Worm (Caenorhabditis elegans): ENCODE results near the gene fbxa-199.

fbxa-199 gene

DNA sequence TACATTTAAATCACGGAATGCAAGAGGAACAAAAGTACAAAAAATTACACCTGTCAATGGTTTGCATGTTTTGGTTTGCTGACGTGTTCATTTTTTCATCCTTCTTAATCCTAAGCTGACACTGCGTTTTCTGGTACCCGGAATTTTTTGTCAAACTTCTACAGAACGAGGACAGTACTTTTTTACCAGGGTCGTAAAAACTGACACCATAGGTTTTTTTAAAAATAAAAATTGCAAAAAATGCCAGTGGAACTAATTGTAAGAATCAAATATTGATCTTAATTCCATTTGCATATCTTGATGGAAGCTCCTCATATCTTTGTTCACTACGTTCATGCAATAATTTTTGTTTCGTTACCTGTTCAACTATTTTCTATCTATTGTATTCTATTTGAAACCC lies 6.2 kb upstream of the fbxa-199 start, which contains the start of gene srh-258:
srh-258 (plus strand) TSS at position 301 of the 400 bp plus-strand sequence.
- no peak for TF ChIP-seq cebp-1 (GFP tag; IDR thresholded peaks at IDR 0.05)
- TF ChIP-seq cebp-1 (tag; optimal IDR thresholded peaks at IDR 0.05), result no peak
- no peak for TF ChIP-seq F10E7.11 (tag; optimal IDR thresholded peaks at IDR 0.05)
- TF ChIP-seq fkh-3 (tag; optimal IDR thresholded peaks at IDR 0.05), result no peak
- TF ChIP-seq egl-18 (GFP tag; IDR thresholded peaks at IDR 0.05), result no peak
- TF ChIP-seq tbp1 (GFP tag; optimal IDR thresholded peaks at IDR 0.05), result no peak
- no peak for TF ChIP-seq F23B12.7 (tag; optimal IDR thresholded peaks at IDR 0.05; ENCODE audit: insufficient read depth)
- TF ChIP-seq him-1 (tag; optimal IDR thresholded peaks at IDR 0.05), result no peak
- no peak for TF ChIP-seq ztf-22 (GFP tag; optimal IDR thresholded peaks at IDR 0.05)
- TF ChIP-seq ztf-25 (GFP tag; IDR thresholded peaks at IDR 0.05), result no peak
- TF ChIP-seq B0336.3 (GFP tag; IDR thresholded peaks at IDR 0.05), result no peak

DNA sequence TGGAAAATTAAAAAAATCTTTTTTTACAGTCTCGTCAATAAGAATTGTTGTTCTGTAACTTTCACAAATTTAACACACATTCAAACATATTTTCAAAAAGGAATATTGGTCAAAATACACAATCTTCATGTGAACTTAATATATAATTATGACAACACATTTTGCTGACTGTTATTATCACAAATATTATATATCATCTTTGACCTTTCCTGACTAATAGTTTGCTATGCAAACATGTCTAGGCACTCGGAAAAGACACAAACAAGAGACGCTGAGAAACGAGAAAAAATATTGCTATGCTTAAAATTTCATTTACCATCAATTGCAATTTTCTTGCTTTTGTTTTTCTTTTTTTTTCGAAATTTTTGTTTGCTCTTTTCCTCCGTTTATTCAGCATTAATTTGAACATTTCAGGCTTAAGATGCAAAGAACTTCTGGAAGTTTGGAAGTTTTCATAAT lies 3.3 kb upstream of the fbxa-199 start, which contains the start of gene fbxa-135:
fbxa-135 (plus strand) TSS at position 409 of the 459 bp plus-strand sequence.
- TF ChIP-seq F23B12.7 (tag; optimal IDR thresholded peaks at IDR 0.05; ENCODE audit: insufficient read depth), result no peak
- no peak for TF ChIP-seq let-526 (GFP tag; IDR thresholded peaks at IDR 0.05)
- TF ChIP-seq B0019.2 (GFP tag; conservative IDR thresholded peaks at IDR 0.05), result no peak
- TF ChIP-seq K11D2.4 (GFP tag; IDR thresholded peaks at IDR 0.05), result no peak
- TF ChIP-seq akir-1 (GFP tag; optimal IDR thresholded peaks at IDR 0.05), result no peak

DNA sequence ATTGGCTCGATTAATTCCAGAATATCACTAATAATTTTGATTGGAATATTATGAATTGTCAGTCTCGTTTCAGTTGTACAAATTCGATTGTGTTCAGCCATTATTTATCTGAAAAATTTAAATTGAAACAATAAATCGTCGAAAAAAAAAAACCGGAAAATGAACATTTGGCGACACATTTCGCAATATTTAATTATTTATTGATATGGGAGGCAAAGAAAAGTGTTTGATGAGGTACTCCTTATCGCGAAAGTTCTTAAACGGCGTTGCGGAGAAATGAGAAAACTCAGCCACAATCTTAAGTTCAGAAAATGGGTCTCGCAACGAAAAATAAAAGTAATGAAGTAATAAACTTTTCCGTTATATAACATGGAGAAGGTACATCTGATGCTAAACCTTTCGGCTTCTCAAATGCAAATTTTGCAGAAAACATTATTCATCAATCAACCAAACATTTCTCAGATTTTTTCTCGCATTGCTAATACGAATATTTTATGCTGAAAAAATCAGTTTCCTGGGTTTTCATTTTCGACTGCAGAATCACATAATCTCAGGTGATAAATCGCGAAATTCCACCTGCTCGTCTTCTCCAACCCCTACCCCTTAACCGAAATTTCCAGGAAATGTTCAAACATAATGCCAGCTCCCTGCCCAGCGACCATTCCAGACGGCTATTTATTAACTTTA lies 1.2 kb upstream of the fbxa-199 start, which contains the start of the genes T06E6.15 and sri-7:
T06E6.15 (minus strand) TSS at position 101 of the 687 bp plus-strand sequence.
sri-7 (plus strand) TSS at position 637 of the 687 bp plus-strand sequence.
- TF ChIP-seq hmg-1.2 (GFP tag; IDR thresholded peaks at IDR 0.05) (no peak), tlf-1 (GFP tag; optimal IDR thresholded peaks at IDR 0.05) (no peak), egrh-3 (GFP tag; IDR thresholded peaks at IDR 0.05) (no peak), ztf-28 (GFP tag; IDR thresholded peaks at IDR 0.05) (no peak), F39B2.1 (GFP tag; IDR thresholded peaks at IDR 0.05) (no peak), tbx-9 (tag; optimal IDR thresholded peaks at IDR 0.05; ENCODE audit: borderline replicate concordance) (no peak), hmg-20 (GFP tag; IDR thresholded peaks at IDR 0.05) (no peak), nfyb-1 (GFP tag; IDR thresholded peaks at IDR 0.05) (no peak), mel-28 (tag; optimal IDR thresholded peaks at IDR 0.05; ENCODE audit: borderline replicate concordance) (no peak), nhr-80 (tag; optimal IDR thresholded peaks at IDR 0.05) (no peak), lag-1 (GFP tag; IDR thresholded peaks at IDR 0.05) (no peak), nhr-27 (tag; optimal IDR thresholded peaks at IDR 0.05) (no peak), Y67H2A.10 (GFP tag; conservative IDR thresholded peaks at IDR 0.05) (no peak), B0336.3 (GFP tag; IDR thresholded peaks at IDR 0.05) (no peak), madf-10 (tag; optimal IDR thresholded peaks at IDR 0.05) (no peak), D2030.7 (GFP tag; IDR thresholded peaks at IDR 0.05) (no peak)

DNA sequence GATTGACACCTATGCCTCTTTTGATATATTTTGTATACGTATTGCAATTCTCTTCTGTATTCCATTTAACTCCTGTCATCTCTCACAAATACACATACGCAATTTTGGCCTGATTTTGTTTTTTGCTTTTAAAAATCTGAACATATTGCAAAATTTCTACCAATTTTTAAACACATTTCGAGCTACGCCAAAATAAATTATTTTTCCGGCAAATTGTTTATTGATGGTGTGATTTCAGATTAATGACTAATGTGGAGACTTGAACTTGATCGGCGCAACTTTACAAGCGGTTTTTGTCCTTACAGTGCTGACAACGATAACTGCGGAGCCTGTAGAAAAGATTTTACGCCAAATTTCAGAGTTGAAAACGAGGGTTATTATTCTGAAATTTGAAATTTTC lies 1.5 kb downstream of the fbxa-199 start:
- TF ChIP-seq rpc-1 (optimal IDR thresholded peaks at IDR 0.05) (no peak), rpc-1 (tag; optimal IDR thresholded peaks at IDR 0.05) (peak; percentile 10), ekl-4 (GFP tag; IDR thresholded peaks at IDR 0.05) (peak; percentile 67), akir-1 (GFP tag; optimal IDR thresholded peaks at IDR 0.05) (no peak), snpc-4 (GFP tag; optimal IDR thresholded peaks at IDR 0.05) (peak; percentile 29), snpc-4 (tag; optimal IDR thresholded peaks at IDR 0.05) (no peak), egl-44 (GFP tag; IDR thresholded peaks at IDR 0.05) (no peak), Y53G8AR.9 (GFP tag; conservative IDR thresholded peaks at IDR 0.05) (peak; percentile 75), F10E7.11 (tag; optimal IDR thresholded peaks at IDR 0.05) (peak; percentile 17), lir-1 (GFP tag; conservative IDR thresholded peaks at IDR 0.05) (no peak), tbp1 (GFP tag; optimal IDR thresholded peaks at IDR 0.05) (peak; percentile 48), B0019.2 (GFP tag; conservative IDR thresholded peaks at IDR 0.05) (no peak), pha-4 (tag; optimal IDR thresholded peaks at IDR 0.05) (no peak), xnd-1 (tag; optimal IDR thresholded peaks at IDR 0.05) (peak; percentile 51), hlh-26 (GFP tag; conservative IDR thresholded peaks at IDR 0.05) (no peak), snpc-3.4 (tag; optimal IDR thresholded peaks at IDR 0.05) (peak; percentile 13), hsf-1 (GFP tag; IDR thresholded peaks at IDR 0.05) (peak; percentile 83), pbrm-1 (GFP tag; IDR thresholded peaks at IDR 0.05) (peak; percentile 25; the same call in 1 of the 2 replicates)

Measured in whole organism, young adult.